Worm (Caenorhabditis elegans) whole organism, L4 larva: ENCODE measurements around the gene abts-2.

ENCODE experiments used
- F10B5.3 ChIP-seq: sonication (generic microtip); optimal IDR thresholded peaks from 2 replicates; lab custom pipeline; 2016; ENCODE audit warnings: mild to moderate bottlenecking, missing genetic modification characterization, missing compliant biosample characterization
- F44E2.7 ChIP-seq: fragments of 200-800 bp; sonication (Bioruptor generic); IDR thresholded peaks from 2 replicates; pipeline ENCODE4 v2.1.2; 2022; ENCODE audit warnings: missing genetic modification characterization, missing compliant biosample characterization
- R02D3.7 ChIP-seq: fragments of 150-350 bp; sonication (generic microtip); optimal IDR thresholded peaks from 3 replicates; lab custom pipeline; 2014; ENCODE audit warnings: missing biosample characterization, missing genetic modification characterization
- T20F7.1 ChIP-seq: fragments of 200-800 bp; sonication (Bioruptor generic); optimal IDR thresholded peaks from 2 replicates; lab custom pipeline; 2018; ENCODE audit warnings: mild to moderate bottlenecking, missing genetic modification characterization, missing compliant biosample characterization
- T26A8.4 ChIP-seq: fragments of 200-800 bp; sonication (Bioruptor generic); IDR thresholded peaks from 2 replicates; pipeline ENCODE4 v1.3.6; 2022; ENCODE audit warnings: missing genetic modification characterization, missing compliant biosample characterization
- Y48G9A.11 ChIP-seq: fragments of 200-800 bp; sonication (Bioruptor generic); IDR thresholded peaks from 2 replicates; pipeline ENCODE4 v1.3.6; 2022; ENCODE audit warnings: missing genetic modification reagents, missing genetic modification characterization, missing compliant biosample characterization
- Y5F2A.4 ChIP-seq: fragments of 200-800 bp; sonication (Bioruptor generic); optimal IDR thresholded peaks from 2 replicates; lab custom pipeline; 2018; ENCODE audit warnings: mild to moderate bottlenecking, missing genetic modification characterization, missing compliant biosample characterization
- Y75B8A.6 ChIP-seq: fragments of 200-800 bp; sonication (Bioruptor generic); IDR thresholded peaks from 2 replicates; pipeline ENCODE4 v1.3.6; 2022; ENCODE audit warnings: missing genetic modification reagents, missing genetic modification characterization, missing compliant biosample characterization
- ZK546.5 ChIP-seq, 2 experiments: sonication (generic microtip); optimal IDR thresholded peaks; 2 replicates each; lab custom pipeline; 2017; ENCODE audit warnings: missing biosample characterization in 2 of 2, missing genetic modification characterization in 2 of 2
- attf-4 ChIP-seq: sonication (generic microtip); optimal IDR thresholded peaks from 3 replicates; lab custom pipeline; 2017; ENCODE audit warnings: missing biosample characterization, missing genetic modification characterization
- ceh-20 ChIP-seq: fragments of 200-800 bp; sonication (Bioruptor generic); IDR thresholded peaks from 2 replicates; pipeline ENCODE4 v1.3.6; 2022; ENCODE audit warnings: missing genetic modification reagents, missing genetic modification characterization, missing compliant biosample characterization
- ceh-28 ChIP-seq: fragments of 150-350 bp; optimal IDR thresholded peaks from 2 replicates; lab custom pipeline; 2014; ENCODE audit warnings: missing biosample characterization, missing genetic modification reagents, missing genetic modification characterization
- ceh-32 ChIP-seq: sonication (generic microtip); optimal IDR thresholded peaks from 2 replicates; lab custom pipeline; 2016; ENCODE audit warnings: mild to moderate bottlenecking, missing genetic modification characterization, missing compliant biosample characterization; ENCODE audit not compliant: poor library complexity
- ceh-44 ChIP-seq: fragments of 200-800 bp; sonication (Bioruptor generic); IDR thresholded peaks from 2 replicates; pipeline ENCODE4 v1.3.6; 2022; ENCODE audit warnings: missing genetic modification reagents, missing genetic modification characterization, missing compliant biosample characterization
- ceh-62 ChIP-seq: sonication (generic microtip); optimal IDR thresholded peaks from 2 replicates; lab custom pipeline; 2017; ENCODE audit warnings: missing biosample characterization, missing genetic modification characterization
- ctbp-1 ChIP-seq: fragments of 200-800 bp; sonication (Bioruptor generic); IDR thresholded peaks from 2 replicates; pipeline ENCODE4 v1.3.6; 2022; ENCODE audit warnings: missing genetic modification reagents, missing genetic modification characterization, missing compliant biosample characterization
- daf-19 ChIP-seq: fragments of 200-800 bp; sonication (Bioruptor generic); conservative IDR thresholded peaks from 2 replicates; pipeline ENCODE4 v1.3.6; 2022; ENCODE audit warnings: missing genetic modification characterization, missing compliant biosample characterization
- dmd-8 ChIP-seq: fragments of 200-800 bp; sonication (Bioruptor generic); IDR thresholded peaks from 2 replicates; pipeline ENCODE4 v1.3.6; 2022; ENCODE audit warnings: missing genetic modification characterization, missing compliant biosample characterization
- dmd-9 ChIP-seq: fragments of 200-800 bp; sonication (Bioruptor generic); IDR thresholded peaks from 2 replicates; pipeline ENCODE4 v1.3.6; 2022; ENCODE audit warnings: missing genetic modification reagents, missing genetic modification characterization, missing compliant biosample characterization
- duxl-1 ChIP-seq: sonication (generic microtip); optimal IDR thresholded peaks from 2 replicates; lab custom pipeline; 2016; ENCODE audit warnings: mild to moderate bottlenecking, missing genetic modification characterization, moderate library complexity, missing compliant biosample characterization; ENCODE audit not compliant: poor library complexity
- dve-1 ChIP-seq: sonication (generic microtip); optimal IDR thresholded peaks from 2 replicates; lab custom pipeline; 2017; ENCODE audit warnings: antibody characterized with exemption, mild to moderate bottlenecking, missing genetic modification characterization, missing compliant biosample characterization; ENCODE audit not compliant: insufficient read depth
- egl-27 ChIP-seq: sonication (generic microtip); optimal IDR thresholded peaks from 3 replicates; lab custom pipeline; 2017; ENCODE audit warnings: missing biosample characterization, missing genetic modification reagents, missing genetic modification characterization
- egl-43 ChIP-seq: fragments of 200-800 bp; sonication (Bioruptor generic); IDR thresholded peaks from 2 replicates; pipeline ENCODE4 v1.3.6; 2022; ENCODE audit warnings: missing genetic modification reagents, missing genetic modification characterization, missing compliant biosample characterization
- fos-1 ChIP-seq: fragments of 150-350 bp; optimal IDR thresholded peaks from 2 replicates; lab custom pipeline; 2014; ENCODE audit warnings: missing biosample characterization, missing genetic modification characterization
- hmg-1.1 ChIP-seq: fragments of 200-800 bp; sonication (Bioruptor generic); IDR thresholded peaks from 2 replicates; pipeline ENCODE4 v1.3.6; 2022; ENCODE audit warnings: missing genetic modification reagents, missing genetic modification characterization, missing compliant biosample characterization
- lin-29 ChIP-seq: fragments of 200-800 bp; sonication (Bioruptor generic); IDR thresholded peaks from 2 replicates; pipeline ENCODE4 v1.3.6; 2022; ENCODE audit warnings: missing genetic modification reagents, missing genetic modification characterization, missing compliant biosample characterization
- lir-3 ChIP-seq: sonication (generic microtip); optimal IDR thresholded peaks from 2 replicates; lab custom pipeline; 2016; ENCODE audit warnings: mild to moderate bottlenecking, missing genetic modification characterization, missing compliant biosample characterization
- madf-9 ChIP-seq: fragments of 200-800 bp; sonication (Bioruptor generic); conservative IDR thresholded peaks from 2 replicates; pipeline ENCODE4 v1.3.6; 2022; ENCODE audit warnings: missing genetic modification reagents, missing genetic modification characterization, missing compliant biosample characterization
- mep-1 ChIP-seq: fragments of 150-350 bp; sonication (generic microtip); optimal IDR thresholded peaks from 3 replicates; lab custom pipeline; 2014; ENCODE audit warnings: missing biosample characterization, missing genetic modification characterization
- mxl-2 ChIP-seq: fragments of 200-800 bp; sonication (Bioruptor generic); conservative IDR thresholded peaks from 2 replicates; pipeline ENCODE4 v1.3.6; 2022; ENCODE audit warnings: missing genetic modification reagents, missing genetic modification characterization, missing compliant biosample characterization
- nhr-237 ChIP-seq: sonication (generic microtip); optimal IDR thresholded peaks from 2 replicates; lab custom pipeline; 2017; ENCODE audit warnings: missing biosample characterization, missing genetic modification characterization
- nhr-25 ChIP-seq: sonication (generic microtip); optimal IDR thresholded peaks from 2 replicates; lab custom pipeline; 2017; ENCODE audit warnings: missing genetic modification characterization, mild to moderate bottlenecking, missing compliant biosample characterization, antibody characterized with exemption, moderate library complexity, borderline replicate concordance; ENCODE audit not compliant: insufficient read depth
- nhr-41 ChIP-seq: fragments of 200-800 bp; sonication (Bioruptor generic); IDR thresholded peaks from 2 replicates; pipeline ENCODE4 v1.3.6; 2022; ENCODE audit warnings: missing genetic modification reagents, missing genetic modification characterization, missing compliant biosample characterization
- nhr-42 ChIP-seq: fragments of 200-800 bp; sonication (Bioruptor generic); IDR thresholded peaks from 2 replicates; pipeline ENCODE4 v1.3.6; 2022; ENCODE audit warnings: missing genetic modification characterization, missing compliant biosample characterization
- nhr-48 ChIP-seq: sonication (generic microtip); optimal IDR thresholded peaks from 2 replicates; lab custom pipeline; 2016; ENCODE audit warnings: mild to moderate bottlenecking, missing genetic modification characterization, missing compliant biosample characterization
- rbr-2 ChIP-seq: sonication (generic microtip); optimal IDR thresholded peaks from 2 replicates; lab custom pipeline; 2016; ENCODE audit warnings: missing genotype, missing genetic modification characterization, missing compliant biosample characterization
- saeg-2 ChIP-seq: fragments of 200-800 bp; sonication (Bioruptor generic); IDR thresholded peaks from 2 replicates; pipeline ENCODE4 v1.3.6; 2022; ENCODE audit warnings: missing genetic modification reagents, missing genetic modification characterization, missing compliant biosample characterization
- set-16 ChIP-seq: fragments of 200-800 bp; sonication (Bioruptor generic); IDR thresholded peaks from 2 replicates; pipeline ENCODE4 v1.3.6; 2022; ENCODE audit warnings: missing genetic modification reagents, missing genetic modification characterization, missing compliant biosample characterization
- skn-1 ChIP-seq: fragments of 150-350 bp; optimal IDR thresholded peaks from 2 replicates; lab custom pipeline; 2014; ENCODE audit warnings: missing biosample characterization, missing genetic modification characterization
- snpc-4 ChIP-seq: fragments of 150-350 bp; optimal IDR thresholded peaks from 2 replicates; lab custom pipeline; 2014; ENCODE audit warnings: missing biosample characterization, missing genetic modification characterization
- spr-3 ChIP-seq: fragments of 200-800 bp; sonication (Bioruptor generic); optimal IDR thresholded peaks from 2 replicates; lab custom pipeline; 2018; ENCODE audit warnings: mild to moderate bottlenecking, missing genetic modification characterization, missing compliant biosample characterization
- tag-97 ChIP-seq: fragments of 200-800 bp; sonication (Bioruptor generic); IDR thresholded peaks from 2 replicates; pipeline ENCODE4 v1.3.6; 2022; ENCODE audit warnings: missing genetic modification characterization, missing compliant biosample characterization
- unc-130 ChIP-seq: sonication (generic microtip); optimal IDR thresholded peaks from 2 replicates; lab custom pipeline; 2016; ENCODE audit warnings: missing genetic modification reagents, missing genetic modification characterization, missing compliant biosample characterization
- vab-7 ChIP-seq: fragments of 200-800 bp; sonication (Bioruptor generic); IDR thresholded peaks from 2 replicates; pipeline ENCODE4 v1.3.6; 2022; ENCODE audit warnings: missing genetic modification reagents, missing genetic modification characterization, missing compliant biosample characterization
- zfp-2 ChIP-seq: sonication (generic microtip); optimal IDR thresholded peaks from 2 replicates; lab custom pipeline; 2016; ENCODE audit warnings: mild to moderate bottlenecking, missing genetic modification characterization, missing compliant biosample characterization
- zfp-3 ChIP-seq: fragments of 200-800 bp; sonication (Bioruptor generic); conservative IDR thresholded peaks from 2 replicates; pipeline ENCODE4 v1.3.6; 2022; ENCODE audit warnings: missing genetic modification reagents, missing genetic modification characterization, missing compliant biosample characterization
- zip-11 ChIP-seq: fragments of 200-800 bp; sonication (Bioruptor generic); IDR thresholded peaks from 2 replicates; pipeline ENCODE4 v1.3.6; 2022; ENCODE audit warnings: missing genetic modification characterization, missing compliant biosample characterization
- zip-2 ChIP-seq: fragments of 150-350 bp; optimal IDR thresholded peaks from 2 replicates; lab custom pipeline; 2014; ENCODE audit warnings: missing biosample characterization, missing genetic modification characterization
- ztf-11 ChIP-seq: fragments of 150-350 bp; optimal IDR thresholded peaks from 2 replicates; lab custom pipeline; 2014; ENCODE audit warnings: missing biosample characterization, missing genetic modification characterization
- ztf-7 ChIP-seq: fragments of 150-350 bp; optimal IDR thresholded peaks from 2 replicates; lab custom pipeline; 2014; ENCODE audit warnings: missing biosample characterization, missing genetic modification characterization

abts-2 gene

ce11 chrX:11546445-11547275, 38.8 kb upstream of the abts-2 start, which contains the start of gene selt-1.1 (continued):
- 0 out of 2 replicates have a peak, but pooled peaks have one; percentile 32 for TF ChIP-seq ceh-20 (GFP tag; lab: Robert Waterston, UW)
- TF ChIP-seq ceh-44 (GFP tag; lab: Robert Waterston, UW): no peak
- TF ChIP-seq tag-97: no peak
- TF ChIP-seq T20F7.1 (GFP tag; lab: Kevin White, UChicago): no peak
- TF ChIP-seq Y5F2A.4 (GFP tag; lab: Kevin White, UChicago): no peak
- 0 out of 2 replicates have a peak, but pooled peaks have one; percentile 19 for TF ChIP-seq dmd-9 (GFP tag; lab: Robert Waterston, UW)
- no peak for TF ChIP-seq Y48G9A.11
- peak; percentile 83 for TF ChIP-seq dve-1
- no peak for TF ChIP-seq dmd-8 (GFP tag; lab: Robert Waterston, UW)
- TF ChIP-seq zip-11: no peak
- TF ChIP-seq egl-27: no peak
- no peak for TF ChIP-seq Y75B8A.6 (GFP tag; lab: Robert Waterston, UW)
- TF ChIP-seq madf-9 (GFP tag; lab: Robert Waterston, UW): 0 out of 2 replicates have a peak, but pooled peaks have one; percentile 52
- TF ChIP-seq F10B5.3 (tag; lab: Kevin White, UChicago): peak; percentile 44
- no peak for TF ChIP-seq ZK546.5 (tag; optimal IDR thresholded peaks at IDR 0.05; lab: Kevin White, UChicago)
- no peak for TF ChIP-seq zfp-3 (GFP tag; lab: Robert Waterston, UW)
- peak; percentile 39 for TF ChIP-seq ztf-7
- peak; percentile 63 for TF ChIP-seq hmg-1.1 (GFP tag; lab: Robert Waterston, UW)
- TF ChIP-seq mxl-2 (GFP tag; lab: Robert Waterston, UW): no peak
- TF ChIP-seq ceh-32 (tag; lab: Kevin White, UChicago): no peak
- TF ChIP-seq duxl-1 (tag; lab: Kevin White, UChicago): peak; percentile 40
- no peak for TF ChIP-seq ceh-62
- TF ChIP-seq egl-43 (GFP tag; lab: Robert Waterston, UW): no peak
- TF ChIP-seq attf-4 (tag; lab: Kevin White, UChicago): no peak
- no peak for TF ChIP-seq spr-3
- TF ChIP-seq F44E2.7: no peak
- TF ChIP-seq ztf-11 (tag; lab: Kevin White, UChicago): no peak
- no peak for TF ChIP-seq set-16 (GFP tag; lab: Robert Waterston, UW)
- TF ChIP-seq zfp-2 (tag; lab: Kevin White, UChicago): no peak
- TF ChIP-seq daf-19: no peak
- no peak for TF ChIP-seq unc-130 (GFP tag; lab: Kevin White, UChicago)
- TF ChIP-seq nhr-237: no peak
- no peak for TF ChIP-seq zip-2
- TF ChIP-seq skn-1 (tag; lab: Kevin White, UChicago): no peak
- TF ChIP-seq vab-7 (GFP tag; lab: Robert Waterston, UW): no peak
- peak; percentile 67 for TF ChIP-seq rbr-2
- 0 out of 2 replicates have a peak, but pooled peaks have one; percentile 49 for TF ChIP-seq nhr-42 (GFP tag; lab: Robert Waterston, UW)
- TF ChIP-seq T26A8.4 (GFP tag; lab: Robert Waterston, UW): peak; percentile 42; the same call in 1 of the 2 replicates
- no peak for TF ChIP-seq nhr-41 (GFP tag; lab: Robert Waterston, UW)
- TF ChIP-seq mep-1 (tag; lab: Kevin White, UChicago): peak; percentile 84
- no peak for TF ChIP-seq snpc-4 (tag; lab: Kevin White, UChicago)
- TF ChIP-seq ceh-28 (tag; lab: Kevin White, UChicago): peak; percentile 5
- no peak for TF ChIP-seq ctbp-1
- TF ChIP-seq R02D3.7 (tag; lab: Kevin White, UChicago): no peak
- no peak for TF ChIP-seq lir-3 (tag; lab: Kevin White, UChicago)
- TF ChIP-seq fos-1 (tag; lab: Kevin White, UChicago): no peak
- TF ChIP-seq nhr-25 (tag; lab: Kevin White, UChicago): peak; percentile 28
- TF ChIP-seq lin-29 (GFP tag; lab: Robert Waterston, UW): no peak
- peak; percentile 43 for TF ChIP-seq nhr-48
- no peak for TF ChIP-seq saeg-2 (GFP tag; lab: Robert Waterston, UW)
